Worm (Caenorhabditis elegans): ENCODE results near the gene C27H5.6.

DNA sequence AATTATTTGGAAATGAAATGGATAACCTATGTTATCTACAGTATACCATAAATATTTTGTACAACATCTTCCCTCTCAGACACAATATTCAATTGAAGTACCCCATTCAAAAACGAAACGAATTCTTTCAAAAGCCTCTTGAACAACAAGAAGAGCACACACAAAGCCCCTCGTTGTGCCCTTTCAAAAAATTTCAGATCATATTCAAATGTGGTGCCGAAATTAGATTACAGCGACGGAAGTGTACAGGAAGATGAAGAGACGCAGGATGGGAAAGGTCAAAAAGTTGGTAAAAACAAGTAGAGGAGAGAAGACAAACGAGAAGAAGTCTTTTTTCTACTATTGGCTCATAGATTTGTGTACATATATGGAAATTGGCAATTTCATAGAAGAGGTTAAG, 10.9 kb downstream of the C27H5.6 start:
- TF ChIP-seq him-1 (tag; optimal IDR thresholded peaks at IDR 0.05) (no peak), W03F9.2 (tag; optimal IDR thresholded peaks at IDR 0.05) (no peak)

Data from whole organism, L4/young adult.